Fruit fly (Drosophila melanogaster): ENCODE results near the gene bbx.

bbx gene

DNA sequence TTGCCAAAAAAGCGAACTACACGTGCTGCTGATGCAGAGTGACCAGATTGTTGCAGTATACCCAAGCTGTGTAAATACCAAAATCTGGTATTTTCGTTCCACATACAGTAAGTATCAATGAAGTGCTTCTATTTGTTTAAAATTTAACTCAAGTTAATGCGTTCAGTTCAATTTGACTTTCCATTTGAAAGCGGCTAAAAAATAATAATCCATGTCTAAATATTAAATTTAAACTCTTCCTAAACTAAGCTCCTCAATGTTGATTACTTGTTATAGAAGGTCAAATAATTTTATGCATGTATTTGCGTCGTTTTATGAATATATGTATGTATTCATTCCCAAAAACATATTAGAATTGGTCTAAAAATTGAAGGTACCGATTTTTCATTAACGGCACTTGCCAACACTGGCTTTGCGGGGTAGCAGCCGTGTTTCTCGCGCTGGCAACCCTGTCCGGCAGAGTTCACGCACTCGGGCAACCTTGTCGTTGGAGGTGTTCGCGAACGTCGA, 13.0 kb upstream of the bbx start, which contains the start of the genes peng and sol (continued):
- TF ChIP-seq Rx (GFP tag; IDR thresholded peaks at IDR 0.05), result peak; percentile 22; the same call in 1 of the 2 replicates
- TF ChIP-seq btn (GFP tag; optimal IDR thresholded peaks at IDR 0.05), result peak; percentile 52
- peak; percentile 47 for TF ChIP-seq BtbVII (GFP tag; optimal IDR thresholded peaks at IDR 0.05)
- TF ChIP-seq h (optimal IDR thresholded peaks at IDR 0.05), result no peak
- peak; percentile 92 for TF ChIP-seq dm (GFP tag; optimal IDR thresholded peaks at IDR 0.05)
- TF ChIP-seq Spps (tag; optimal IDR thresholded peaks at IDR 0.05), result no peak
- TF ChIP-seq kah (GFP tag; optimal IDR thresholded peaks at IDR 0.05), result no peak
- TF ChIP-seq Oaz (GFP tag; IDR thresholded peaks at IDR 0.05), result peak; percentile 54
- TF ChIP-seq Ets65A (GFP tag), result peak; percentile 96
- no peak for TF ChIP-seq CG14860 (GFP tag; IDR thresholded peaks at IDR 0.05; ENCODE audit: partially characterized antibody)
- TF ChIP-seq gcm2 (GFP tag; optimal IDR thresholded peaks at IDR 0.05), result peak; percentile 39
- TF ChIP-seq Ada2b (GFP tag; IDR thresholded peaks at IDR 0.05), result peak; percentile 59
- TF ChIP-seq CG5180 (GFP tag; optimal IDR thresholded peaks at IDR 0.05), result no peak
- TF ChIP-seq Six4 (GFP tag; optimal IDR thresholded peaks at IDR 0.05), result peak; percentile 72
- TF ChIP-seq CG11504 (tag; optimal IDR thresholded peaks at IDR 0.05), result no peak
- TF ChIP-seq nau (GFP tag; optimal IDR thresholded peaks at IDR 0.05), result no peak
- TF ChIP-seq jigr1 (GFP tag; IDR thresholded peaks at IDR 0.05), result no peak
- peak; percentile 86 for TF ChIP-seq stwl (tag; optimal IDR thresholded peaks at IDR 0.05)
- no peak for TF ChIP-seq dati (GFP tag; IDR thresholded peaks at IDR 0.05)
- no peak for TF ChIP-seq aop (GFP tag; IDR thresholded peaks at IDR 0.05)
- TF ChIP-seq Xbp1 (GFP tag; optimal IDR thresholded peaks at IDR 0.05), result peak; percentile 84
- peak; percentile 40 for TF ChIP-seq kay (GFP tag; optimal IDR thresholded peaks at IDR 0.05)
- no peak for TF ChIP-seq tna (GFP tag; IDR thresholded peaks at IDR 0.05; ENCODE audit: partially characterized antibody)
- TF ChIP-seq ap (GFP tag; IDR thresholded peaks at IDR 0.05), result no peak
- TF ChIP-seq so (GFP tag; IDR thresholded peaks at IDR 0.05), result no peak
- peak; percentile 73 for TF ChIP-seq CG12104 (GFP tag; optimal IDR thresholded peaks at IDR 0.05)
- no peak for TF ChIP-seq ac (GFP tag; optimal IDR thresholded peaks at IDR 0.05)
- no peak for TF ChIP-seq chm (GFP tag; IDR thresholded peaks at IDR 0.05)
- TF ChIP-seq CG18476 (GFP tag; optimal IDR thresholded peaks at IDR 0.05), result peak; percentile 69
- TF ChIP-seq YL-1 (GFP tag; optimal IDR thresholded peaks at IDR 0.05), result peak; percentile 37
- no peak for TF ChIP-seq CG11696 (GFP tag; IDR thresholded peaks at IDR 0.05)
- TF ChIP-seq D19A (tag; optimal IDR thresholded peaks at IDR 0.05), result peak; percentile 47
- no peak for TF ChIP-seq cas (GFP tag; IDR thresholded peaks at IDR 0.05)
- no peak for TF ChIP-seq CG8478 (optimal IDR thresholded peaks at IDR 0.05)
- TF ChIP-seq CG9609 (GFP tag; optimal IDR thresholded peaks at IDR 0.05), result peak; percentile 57
- peak; percentile 64 for TF ChIP-seq H2.0 (GFP tag; IDR thresholded peaks at IDR 0.05)
- TF ChIP-seq Gsc (GFP tag; IDR thresholded peaks at IDR 0.05), result no peak
- TF ChIP-seq CG15601 (tag; optimal IDR thresholded peaks at IDR 0.05), result peak; percentile 65
- peak; percentile 69 for TF ChIP-seq CG3847 (GFP tag; IDR thresholded peaks at IDR 0.05)
- no peak for TF ChIP-seq lab (GFP tag; optimal IDR thresholded peaks at IDR 0.05)
- TF ChIP-seq Ssrp (tag; optimal IDR thresholded peaks at IDR 0.05), result peak; percentile 59
- TF ChIP-seq gem (tag; optimal IDR thresholded peaks at IDR 0.05), result peak; percentile 85
- peak; percentile 63 for TF ChIP-seq hkb (optimal IDR thresholded peaks at IDR 0.05)
- no peak; the same call in 1 of the 2 replicates for TF ChIP-seq hkb (GFP tag; IDR thresholded peaks at IDR 0.05)
- peak; percentile 79 for TF ChIP-seq CG9932 (GFP tag; IDR thresholded peaks at IDR 0.05)
- TF ChIP-seq bcd (GFP tag; optimal IDR thresholded peaks at IDR 0.05), result peak; percentile 70
- TF ChIP-seq Kr (GFP tag; optimal IDR thresholded peaks at IDR 0.05), result no peak
- TF ChIP-seq CG11398 (GFP tag; optimal IDR thresholded peaks at IDR 0.05), result no peak
- no peak for TF ChIP-seq ro (GFP tag; IDR thresholded peaks at IDR 0.05)
- 0 out of 3 replicates have a peak, but pooled peaks have one; percentile 43 for TF ChIP-seq CG11560 (tag; IDR thresholded peaks at IDR 0.05)
- TF ChIP-seq ato (GFP tag; IDR thresholded peaks at IDR 0.05; ENCODE audit: partially characterized antibody), result no peak
- TF ChIP-seq fd96Cb (tag; optimal IDR thresholded peaks at IDR 0.05), result peak; percentile 63
- no peak for TF ChIP-seq sima (GFP tag; optimal IDR thresholded peaks at IDR 0.05)

Measured in whole organism, embryonic.